Worm (Caenorhabditis elegans) whole organism, L4 larva: ENCODE data around the gene ctl-3.

Experiments used
- D1046.2 ChIP-seq: fragments of 200-800 bp; sonication (Bioruptor generic); IDR thresholded peaks from 2 replicates; pipeline ENCODE4 v1.3.6; 2022; ENCODE audit warnings: missing genetic modification characterization, missing compliant biosample characterization
- F37D6.2 ChIP-seq: sonication (generic microtip); optimal IDR thresholded peaks from 2 replicates; lab custom pipeline; 2016; ENCODE audit warnings: mild to moderate bottlenecking, missing genetic modification characterization, missing compliant biosample characterization
- R02D3.7 ChIP-seq: fragments of 150-350 bp; sonication (generic microtip); optimal IDR thresholded peaks from 3 replicates; lab custom pipeline; 2014; ENCODE audit warnings: missing biosample characterization, missing genetic modification characterization
- T26A8.4 ChIP-seq: fragments of 200-800 bp; sonication (Bioruptor generic); IDR thresholded peaks from 2 replicates; pipeline ENCODE4 v1.3.6; 2022; ENCODE audit warnings: missing genetic modification characterization, missing compliant biosample characterization
- Y5F2A.4 ChIP-seq: fragments of 200-800 bp; sonication (Bioruptor generic); optimal IDR thresholded peaks from 2 replicates; lab custom pipeline; 2018; ENCODE audit warnings: mild to moderate bottlenecking, missing genetic modification characterization, missing compliant biosample characterization
- ZK546.5 ChIP-seq, 2 experiments: sonication (generic microtip); optimal IDR thresholded peaks; 2 replicates each; lab custom pipeline; 2017; ENCODE audit warnings: missing biosample characterization in 2 of 2, missing genetic modification characterization in 2 of 2
- aha-1 ChIP-seq: fragments of 150-350 bp; peaks from one replicate; lab custom pipeline; 2014; ENCODE audit warnings: missing biosample characterization, missing genetic modification characterization
- ama-1 ChIP-seq: fragments of 150-350 bp; optimal IDR thresholded peaks from 2 replicates; lab custom pipeline; 2014; ENCODE audit warnings: inconsistent platforms, mixed read lengths
- ceh-20 ChIP-seq: fragments of 200-800 bp; sonication (Bioruptor generic); IDR thresholded peaks from 2 replicates; pipeline ENCODE4 v1.3.6; 2022; ENCODE audit warnings: missing genetic modification reagents, missing genetic modification characterization, missing compliant biosample characterization
- ceh-28 ChIP-seq: fragments of 150-350 bp; optimal IDR thresholded peaks from 2 replicates; lab custom pipeline; 2014; ENCODE audit warnings: missing biosample characterization, missing genetic modification reagents, missing genetic modification characterization
- ceh-62 ChIP-seq: sonication (generic microtip); optimal IDR thresholded peaks from 2 replicates; lab custom pipeline; 2017; ENCODE audit warnings: missing biosample characterization, missing genetic modification characterization
- daf-16 ChIP-seq, 3 experiments: sonication (generic microtip); optimal IDR thresholded peaks; 2 replicates each; lab custom pipeline; 2016 to 2017; ENCODE audit warnings: missing genetic modification characterization in 3 of 3, missing genetic modification reagents in 3 of 3, mild to moderate bottlenecking in 2 of 3, missing compliant biosample characterization in 2 of 3, missing biosample characterization in 1 of 3, moderate library complexity in 1 of 3
- duxl-1 ChIP-seq: sonication (generic microtip); optimal IDR thresholded peaks from 2 replicates; lab custom pipeline; 2016; ENCODE audit warnings: mild to moderate bottlenecking, missing genetic modification characterization, moderate library complexity, missing compliant biosample characterization; ENCODE audit not compliant: poor library complexity
- dve-1 ChIP-seq: sonication (generic microtip); optimal IDR thresholded peaks from 2 replicates; lab custom pipeline; 2017; ENCODE audit warnings: antibody characterized with exemption, mild to moderate bottlenecking, missing genetic modification characterization, missing compliant biosample characterization; ENCODE audit not compliant: insufficient read depth
- fkh-10 ChIP-seq: fragments of 150-350 bp; optimal IDR thresholded peaks from 2 replicates; lab custom pipeline; 2014; ENCODE audit warnings: missing biosample characterization, missing genetic modification reagents, missing genetic modification characterization
- hif-1 ChIP-seq, 2 experiments: sonication (generic microtip); optimal IDR thresholded peaks; 2 replicates each; lab custom pipeline; 2016 to 2017; ENCODE audit warnings: missing compliant biosample characterization in 2 of 2, missing genetic modification characterization in 2 of 2, missing genetic modification reagents in 2 of 2, missing genotype in 2 of 2, mild to moderate bottlenecking in 1 of 2
- hlh-11 ChIP-seq: fragments of 200-800 bp; sonication (Bioruptor generic); optimal IDR thresholded peaks from 2 replicates; lab custom pipeline; 2018; ENCODE audit warnings: mild to moderate bottlenecking, missing genetic modification characterization, missing compliant biosample characterization
- hlh-30 ChIP-seq: sonication (generic microtip); optimal IDR thresholded peaks from 2 replicates; lab custom pipeline; 2017; ENCODE audit warnings: antibody characterized with exemption, mild to moderate bottlenecking, missing genetic modification characterization, missing compliant biosample characterization; ENCODE audit not compliant: insufficient read depth
- jun-1 ChIP-seq: fragments of 150-350 bp; optimal IDR thresholded peaks from 2 replicates; lab custom pipeline; 2014; ENCODE audit warnings: missing biosample characterization, missing genetic modification reagents, missing genetic modification characterization
- lim-7 ChIP-seq: fragments of 200-800 bp; sonication (Bioruptor generic); IDR thresholded peaks from 2 replicates; pipeline ENCODE4 v1.3.6; 2022; ENCODE audit warnings: missing genetic modification characterization, missing compliant biosample characterization
- lin-13 ChIP-seq: fragments of 150-350 bp; optimal IDR thresholded peaks from 2 replicates; lab custom pipeline; 2014; ENCODE audit warnings: missing biosample characterization, missing genetic modification reagents, missing genetic modification characterization
- lin-15B ChIP-seq: fragments of 150-350 bp; sonication (generic microtip); optimal IDR thresholded peaks from 3 replicates; lab custom pipeline; 2014; ENCODE audit warnings: missing biosample characterization, missing genetic modification characterization
- lin-38 ChIP-seq: fragments of 200-800 bp; sonication (Bioruptor generic); IDR thresholded peaks from 2 replicates; pipeline ENCODE4 v1.3.6; 2022; ENCODE audit warnings: missing genetic modification reagents, missing genetic modification characterization, missing compliant biosample characterization
- lsy-2 ChIP-seq, 2 experiments: fragments of 150-350 bp in 1 of 2; sonication (generic microtip) in 1 of 2; optimal IDR thresholded peaks; 2 replicates each; lab custom pipeline; 2014 to 2017; ENCODE audit warnings: missing biosample characterization in 2 of 2, missing genetic modification characterization in 2 of 2
- madf-9 ChIP-seq: fragments of 200-800 bp; sonication (Bioruptor generic); conservative IDR thresholded peaks from 2 replicates; pipeline ENCODE4 v1.3.6; 2022; ENCODE audit warnings: missing genetic modification reagents, missing genetic modification characterization, missing compliant biosample characterization
- mep-1 ChIP-seq: fragments of 150-350 bp; sonication (generic microtip); optimal IDR thresholded peaks from 3 replicates; lab custom pipeline; 2014; ENCODE audit warnings: missing biosample characterization, missing genetic modification characterization
- mes-2 ChIP-seq: sonication (generic microtip); optimal IDR thresholded peaks from 2 replicates; lab custom pipeline; 2016; ENCODE audit warnings: missing genotype, mild to moderate bottlenecking, missing genetic modification characterization, missing compliant biosample characterization; ENCODE audit not compliant: poor library complexity, severe bottlenecking
- mxl-2 ChIP-seq: fragments of 200-800 bp; sonication (Bioruptor generic); conservative IDR thresholded peaks from 2 replicates; pipeline ENCODE4 v1.3.6; 2022; ENCODE audit warnings: missing genetic modification reagents, missing genetic modification characterization, missing compliant biosample characterization
- mxl-3 ChIP-seq: fragments of 200-800 bp; sonication (Bioruptor generic); optimal IDR thresholded peaks from 2 replicates; lab custom pipeline; 2018; ENCODE audit warnings: mild to moderate bottlenecking, missing genetic modification characterization, missing compliant biosample characterization
- nhr-102 ChIP-seq: sonication (generic microtip); optimal IDR thresholded peaks from 2 replicates; lab custom pipeline; 2016; ENCODE audit warnings: mild to moderate bottlenecking, missing genetic modification characterization, moderate library complexity, missing compliant biosample characterization
- nhr-11 ChIP-seq: fragments of 150-350 bp; optimal IDR thresholded peaks from 2 replicates; lab custom pipeline; 2014; ENCODE audit warnings: missing biosample characterization, missing genetic modification characterization
- nhr-111 ChIP-seq: fragments of 200-800 bp; sonication (Bioruptor generic); optimal IDR thresholded peaks from 2 replicates; lab custom pipeline; 2018; ENCODE audit warnings: mild to moderate bottlenecking, missing genetic modification characterization, missing compliant biosample characterization
- nhr-28 ChIP-seq: fragments of 150-350 bp; optimal IDR thresholded peaks from 2 replicates; lab custom pipeline; 2014; ENCODE audit warnings: missing biosample characterization, missing genetic modification characterization
- nhr-41 ChIP-seq: fragments of 200-800 bp; sonication (Bioruptor generic); IDR thresholded peaks from 2 replicates; pipeline ENCODE4 v1.3.6; 2022; ENCODE audit warnings: missing genetic modification reagents, missing genetic modification characterization, missing compliant biosample characterization
- nhr-6 ChIP-seq: fragments of 150-350 bp; optimal IDR thresholded peaks from 2 replicates; lab custom pipeline; 2014; ENCODE audit warnings: missing biosample characterization, missing genetic modification characterization
- nhr-76 ChIP-seq: fragments of 150-350 bp; optimal IDR thresholded peaks from 2 replicates; lab custom pipeline; 2014; ENCODE audit warnings: missing biosample characterization, missing genetic modification characterization
- nhr-77 ChIP-seq: fragments of 150-350 bp; optimal IDR thresholded peaks from 2 replicates; lab custom pipeline; 2014; ENCODE audit warnings: missing biosample characterization, missing genetic modification characterization
- rbr-2 ChIP-seq: sonication (generic microtip); optimal IDR thresholded peaks from 2 replicates; lab custom pipeline; 2016; ENCODE audit warnings: missing genotype, missing genetic modification characterization, missing compliant biosample characterization
- saeg-2 ChIP-seq: fragments of 200-800 bp; sonication (Bioruptor generic); IDR thresholded peaks from 2 replicates; pipeline ENCODE4 v1.3.6; 2022; ENCODE audit warnings: missing genetic modification reagents, missing genetic modification characterization, missing compliant biosample characterization
- skn-1 ChIP-seq: fragments of 150-350 bp; optimal IDR thresholded peaks from 2 replicates; lab custom pipeline; 2014; ENCODE audit warnings: missing biosample characterization, missing genetic modification characterization
- spr-1 ChIP-seq: sonication (generic microtip); optimal IDR thresholded peaks from 2 replicates; lab custom pipeline; 2016; ENCODE audit warnings: mild to moderate bottlenecking, missing genetic modification characterization, missing compliant biosample characterization
- unc-62 ChIP-seq, 3 experiments: fragments of 150-350 bp in 1 of 3; sonication (generic microtip); optimal IDR thresholded peaks in 2 of 3; peaks in 1 of 3; 1 replicate in 1 of 3; 2 replicates in 2 of 3; lab custom pipeline; 2014 to 2017; ENCODE audit warnings: missing biosample characterization in 3 of 3, missing genetic modification characterization in 3 of 3, missing genetic modification reagents in 3 of 3, missing genotype in 1 of 3
- zip-11 ChIP-seq: fragments of 200-800 bp; sonication (Bioruptor generic); IDR thresholded peaks from 2 replicates; pipeline ENCODE4 v1.3.6; 2022; ENCODE audit warnings: missing genetic modification characterization, missing compliant biosample characterization
- zip-2 ChIP-seq: fragments of 150-350 bp; optimal IDR thresholded peaks from 2 replicates; lab custom pipeline; 2014; ENCODE audit warnings: missing biosample characterization, missing genetic modification characterization

Gene ctl-3

DNA sequence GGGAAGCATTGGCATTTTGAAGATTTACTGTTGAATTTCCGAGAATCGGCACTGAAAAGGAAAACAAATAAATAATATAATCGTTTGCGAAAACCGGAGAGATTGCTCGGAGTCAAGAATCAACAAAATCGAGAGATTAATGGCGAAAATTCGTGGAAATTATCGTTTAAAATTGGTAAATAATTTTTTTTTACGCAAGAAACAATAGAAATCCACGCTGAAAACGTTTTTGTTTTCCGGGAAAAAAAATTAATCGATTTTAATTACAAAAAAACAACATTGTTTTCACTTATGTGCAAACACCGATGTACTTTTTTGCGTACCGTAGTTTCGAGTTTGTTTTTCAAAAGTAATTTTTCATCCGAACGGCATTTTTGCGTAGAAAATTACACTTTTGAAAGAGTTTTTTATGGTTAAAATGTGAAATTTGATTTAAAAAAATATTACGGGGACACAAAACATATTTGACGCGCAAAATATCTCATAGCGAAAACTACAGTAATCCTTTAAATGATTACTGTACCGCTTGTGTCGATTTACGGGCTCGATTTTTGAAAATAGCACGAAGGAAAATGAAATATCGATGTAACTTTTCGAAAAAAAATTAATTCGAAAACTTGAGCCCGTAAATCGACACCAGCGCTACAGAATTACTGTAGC lies at the start of gene ctl-3:
ctl-3 (minus strand) TSS at position 51 of the 660 bp plus-strand sequence.
- TF ChIP-seq jun-1 (tag; lab: Kevin White, UChicago) (no peak), ama-1 (lab: Kevin White, UChicago) (no peak), zip-11 (GFP tag; lab: Robert Waterston, UW) (no peak), mes-2 (tag; lab: Kevin White, UChicago) (no peak), nhr-77 (no peak), lin-38 (GFP tag; lab: Robert Waterston, UW) (no peak), saeg-2 (no peak), nhr-41 (GFP tag; lab: Robert Waterston, UW) (no peak), nhr-102 (tag; lab: Kevin White, UChicago) (no peak), fkh-10 (GFP tag; lab: Kevin White, UChicago) (no peak), nhr-76 (no peak)

DNA sequence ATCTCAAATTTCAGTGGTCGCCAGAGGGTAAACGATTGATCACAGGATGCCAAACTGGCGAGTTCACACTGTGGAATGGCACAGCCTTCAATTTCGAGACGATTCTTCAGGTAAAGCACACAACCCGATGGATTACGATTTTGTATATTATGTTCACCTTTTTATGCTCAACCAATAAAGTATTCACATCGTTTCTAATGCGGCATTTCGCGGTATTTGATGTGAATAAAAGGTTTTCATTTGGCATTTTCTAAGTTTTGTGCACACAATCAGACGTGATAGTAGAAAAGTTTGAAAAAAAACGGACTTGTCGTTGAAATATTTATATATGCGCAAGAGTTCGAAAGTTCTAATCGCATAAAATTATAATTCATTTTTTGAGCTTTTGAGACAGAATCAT lies 48.4 kb upstream of the ctl-3 start:
- TF ChIP-seq unc-62 (GFP tag; optimal IDR thresholded peaks at IDR 0.05 in 1 of 2; lab: Kevin White, UChicago) (peak in 1 of 2 experiments; percentile 77), unc-62 (tag; optimal IDR thresholded peaks at IDR 0.05; lab: Kevin White, UChicago) (no peak), aha-1 (tag; lab: Kevin White, UChicago) (peak; percentile 83), madf-9 (GFP tag; lab: Robert Waterston, UW) (no peak), nhr-11 (no peak)

DNA sequence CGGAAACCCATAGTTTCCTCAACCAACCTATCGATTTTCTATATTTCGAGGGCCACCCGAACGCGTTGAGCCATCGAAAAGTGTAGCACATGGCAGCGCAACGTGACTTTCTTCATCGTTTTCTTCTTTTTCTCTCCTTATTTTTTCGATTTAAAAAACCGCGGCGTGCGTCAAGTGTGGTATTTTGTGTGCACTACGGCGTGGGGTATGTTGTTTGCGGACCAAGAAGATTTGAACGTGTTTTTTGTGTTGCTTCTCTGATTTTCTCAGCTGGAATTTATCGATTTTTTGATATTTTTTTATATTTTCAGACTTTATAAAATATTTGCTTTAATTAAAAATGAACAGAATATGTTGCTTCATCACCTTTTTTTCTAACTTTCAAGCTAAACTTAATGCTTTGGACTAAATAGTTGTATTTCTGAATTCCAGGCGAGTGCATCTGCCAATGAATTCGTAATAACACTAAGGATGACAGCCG lies 47.4 kb upstream of the ctl-3 start, which contains the start of the genes agl-1 and pfs-2:
agl-1 (minus strand) TSS at position 178 of the 481 bp plus-strand sequence.
pfs-2 (plus strand) TSS at position 431 of the 481 bp plus-strand sequence.
- TF ChIP-seq nhr-102 (tag; lab: Kevin White, UChicago) (peak; percentile 16), fkh-10 (GFP tag; lab: Kevin White, UChicago) (peak; percentile 35), nhr-76 (no peak), T26A8.4 (GFP tag; lab: Robert Waterston, UW) (0 out of 2 replicates have a peak, but pooled peaks have one; percentile 24), zip-2 (tag; lab: Kevin White, UChicago) (no peak), ceh-20 (GFP tag; lab: Robert Waterston, UW) (0 out of 2 replicates have a peak, but pooled peaks have one; percentile 30), lin-13 (GFP tag; lab: Kevin White, UChicago) (peak; percentile 12), nhr-11 (peak; percentile 47), lsy-2 (tag; optimal IDR thresholded peaks at IDR 0.05; lab: Kevin White, UChicago) (peak; percentile 27 to 93), ceh-62 (tag; lab: Kevin White, UChicago) (no peak), hlh-11 (tag; lab: Kevin White, UChicago) (peak; percentile 57), nhr-6 (no peak), dve-1 (peak; percentile 59), aha-1 (tag; lab: Kevin White, UChicago) (peak; percentile 98), hlh-30 (tag; lab: Kevin White, UChicago) (peak; percentile 95), Y5F2A.4 (GFP tag; lab: Kevin White, UChicago) (no peak), spr-1 (peak; percentile 50), ZK546.5 (tag; optimal IDR thresholded peaks at IDR 0.05; lab: Kevin White, UChicago) (peak in 1 of 2 experiments; percentile 58), F37D6.2 (tag; lab: Kevin White, UChicago) (peak; percentile 9), D1046.2 (GFP tag; lab: Robert Waterston, UW) (no peak), mxl-3 (GFP tag; lab: Kevin White, UChicago) (peak; percentile 78), duxl-1 (no peak), lin-38 (GFP tag; lab: Robert Waterston, UW) (peak; percentile 77), skn-1 (tag; lab: Kevin White, UChicago) (no peak), ceh-28 (tag; lab: Kevin White, UChicago) (peak; percentile 59), nhr-28 (tag; lab: Kevin White, UChicago) (peak; percentile 44), nhr-111 (GFP tag; lab: Kevin White, UChicago) (no peak), nhr-77 (peak; percentile 64), R02D3.7 (tag; lab: Kevin White, UChicago) (no peak), mes-2 (tag; lab: Kevin White, UChicago) (peak; percentile 78), lin-15B (tag; lab: Kevin White, UChicago) (no peak), mxl-2 (GFP tag; lab: Robert Waterston, UW) (no peak), rbr-2 (tag; lab: Kevin White, UChicago) (peak; percentile 68), hif-1 (tag; optimal IDR thresholded peaks at IDR 0.05; lab: Kevin White, UChicago) (peak in 1 of 2 experiments; percentile 96), mep-1 (tag; lab: Kevin White, UChicago) (peak; percentile 85), nhr-41 (GFP tag; lab: Robert Waterston, UW) (no peak), daf-16 (GFP tag; optimal IDR thresholded peaks at IDR 0.05; lab: Kevin White, UChicago) (no peak), daf-16 (tag; optimal IDR thresholded peaks at IDR 0.05; lab: Kevin White, UChicago) (peak; percentile 16), lim-7 (GFP tag; lab: Robert Waterston, UW) (peak; percentile 19; the same call in 1 of the 2 replicates)
